Worm (Caenorhabditis elegans): ENCODE measurements around the gene F13E9.9.

F13E9.9 gene

DNA sequence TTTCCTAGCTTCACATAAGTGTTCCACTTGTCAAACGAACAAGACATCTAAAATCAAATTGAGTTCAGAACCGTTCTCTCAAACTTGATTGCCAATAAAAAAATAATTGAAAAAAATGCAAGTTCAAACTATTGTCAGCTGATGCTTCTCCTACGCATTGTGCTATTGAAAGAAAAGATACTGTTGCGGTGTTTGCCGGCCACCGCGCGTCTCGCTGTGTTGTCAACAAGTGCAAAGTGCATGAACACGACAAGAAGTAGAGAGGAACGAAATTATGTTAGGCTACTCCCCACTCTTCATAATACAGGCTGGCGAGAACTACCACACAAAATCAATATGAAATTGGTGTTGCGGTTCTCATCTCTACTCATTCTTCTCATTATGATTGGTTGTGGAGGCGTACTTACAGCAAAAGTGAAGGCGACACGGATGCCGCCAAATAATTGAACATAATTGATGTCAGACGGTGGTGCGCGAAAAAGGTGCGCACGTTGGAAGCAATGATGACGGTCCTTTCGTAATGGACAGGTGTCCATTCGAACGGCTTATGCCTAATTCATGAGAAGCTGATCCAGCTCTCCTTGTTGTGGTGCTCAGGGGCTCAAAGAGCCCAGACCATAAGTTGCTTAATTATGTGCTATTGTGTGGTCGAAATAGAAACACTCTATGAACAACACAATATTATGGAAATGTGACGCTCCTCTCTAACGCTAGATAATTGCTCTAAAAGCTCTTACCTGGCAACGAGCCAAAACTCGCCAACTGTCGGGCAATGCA is 31.4 kb downstream of the F13E9.9 start (continued):
- TF ChIP-seq rpc-1 (optimal IDR thresholded peaks at IDR 0.05) (no peak), rpc-1 (tag; optimal IDR thresholded peaks at IDR 0.05) (no peak), C17E4.6 (GFP tag; IDR thresholded peaks at IDR 0.05) (no peak), ceh-58 (GFP tag; IDR thresholded peaks at IDR 0.05) (no peak)

DNA sequence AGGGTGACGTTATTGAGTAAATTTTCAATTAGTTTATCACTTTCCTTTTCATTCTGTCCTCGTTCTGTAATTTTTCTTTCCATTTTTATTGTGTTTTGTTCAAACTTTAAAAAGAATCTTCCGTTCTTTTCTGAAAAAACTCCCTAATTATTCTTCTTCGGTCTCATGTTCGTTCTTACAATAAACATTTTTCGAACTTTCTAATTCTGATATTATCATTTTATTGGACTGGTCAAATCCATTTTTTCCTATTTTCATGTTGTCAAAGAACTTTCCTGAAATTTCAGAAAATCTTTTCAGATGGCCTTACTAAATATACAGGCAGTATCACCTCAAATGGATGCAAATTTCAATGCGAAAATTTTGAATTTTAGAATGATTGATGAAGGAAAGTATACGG is 35.0 kb downstream of the F13E9.9 start, which contains the start of gene nish-1:
Gene nish-1, plus strand, starts transcription at position 301 of the 400 bp plus-strand sequence.
- TF ChIP-seq K11D2.4 (GFP tag; IDR thresholded peaks at IDR 0.05) (no peak), C06A6.2 (GFP tag; conservative IDR thresholded peaks at IDR 0.05) (no peak), ceh-40 (GFP tag; IDR thresholded peaks at IDR 0.05) (no peak), ztf-3 (GFP tag; optimal IDR thresholded peaks at IDR 0.05) (no peak), attf-3 (GFP tag; conservative IDR thresholded peaks at IDR 0.05) (no peak)

DNA sequence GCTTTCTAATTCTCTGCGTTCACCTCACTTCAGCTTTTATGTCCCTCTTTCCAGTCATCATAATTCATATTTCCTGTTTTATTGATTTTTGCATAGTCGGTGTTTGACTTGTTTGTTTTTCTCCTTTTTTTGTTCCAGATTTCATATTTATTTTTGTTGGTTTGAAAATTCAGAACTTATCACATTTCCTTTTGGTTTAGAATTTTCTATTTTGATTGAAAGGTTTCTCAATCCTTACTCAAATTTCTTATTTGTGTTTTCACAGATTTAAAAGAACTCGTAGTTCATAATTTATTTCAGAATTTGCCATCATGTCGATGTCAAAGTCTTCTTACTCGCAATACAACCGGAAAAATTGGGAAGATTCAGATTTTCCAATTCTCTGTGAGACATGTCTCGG is 37.9 kb downstream of the F13E9.9 start, which contains the start of gene rbm-22:
Gene rbm-22, plus strand, starts transcription at position 301 of the 400 bp plus-strand sequence.
- TF ChIP-seq hrde-1 (tag; optimal IDR thresholded peaks at IDR 0.05; ENCODE audit: borderline replicate concordance) (no peak), nhr-80 (tag; optimal IDR thresholded peaks at IDR 0.05) (no peak), Y67H2A.10 (GFP tag; conservative IDR thresholded peaks at IDR 0.05) (no peak), him-1 (tag; optimal IDR thresholded peaks at IDR 0.05) (no peak), egl-18 (GFP tag; IDR thresholded peaks at IDR 0.05) (no peak)

DNA sequence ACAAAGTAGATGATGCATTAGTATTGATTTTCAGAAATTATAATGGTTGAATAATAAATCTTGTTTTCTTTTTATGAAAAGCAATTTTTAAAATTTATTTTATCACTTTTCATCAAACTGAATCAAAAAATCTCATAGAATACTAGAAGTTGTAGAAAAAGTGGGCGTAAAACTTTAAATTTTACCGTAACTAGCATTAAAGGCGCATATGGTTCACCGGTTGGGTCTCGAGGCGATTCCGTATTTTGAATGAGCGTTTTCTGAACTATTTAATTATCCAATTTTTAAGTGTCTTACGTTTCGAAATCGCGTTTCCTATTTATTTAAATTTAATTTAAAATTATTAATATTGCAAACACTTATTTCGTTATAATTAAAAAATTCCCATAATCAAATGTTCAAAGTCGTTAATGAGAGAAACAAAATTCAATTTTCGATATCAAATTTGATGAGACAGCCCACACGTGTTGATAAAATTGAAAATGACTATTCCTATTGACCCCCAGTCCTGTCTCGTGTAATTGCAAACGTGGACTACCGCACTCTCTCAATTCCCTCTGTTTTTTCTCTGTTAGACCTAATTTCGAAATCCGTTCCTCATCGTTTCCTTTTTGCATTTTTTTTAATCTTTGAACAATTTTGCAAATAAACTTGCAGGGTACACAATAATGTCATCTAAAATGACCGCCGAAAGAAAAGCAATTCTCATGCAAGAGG is 40.5 kb downstream of the F13E9.9 start, which contains the start of the genes T11G6.2 and hars-1:
Gene T11G6.2, minus strand, starts transcription at position 197 of the 717 bp plus-strand sequence.
Gene hars-1, plus strand, starts transcription at position 658 of the 717 bp plus-strand sequence.
- TF ChIP-seq lir-1 (GFP tag; conservative IDR thresholded peaks at IDR 0.05) = no peak
- no peak for TF ChIP-seq egrh-3 (GFP tag; IDR thresholded peaks at IDR 0.05)
- peak; percentile 67; the same call in 1 of the 2 replicates for TF ChIP-seq cebp-1 (GFP tag; IDR thresholded peaks at IDR 0.05)
- peak; percentile 85 for TF ChIP-seq cebp-1 (tag; optimal IDR thresholded peaks at IDR 0.05)
- peak; percentile 99 for TF ChIP-seq madf-6 (GFP tag; IDR thresholded peaks at IDR 0.05)
- no peak for TF ChIP-seq lin-26 (GFP tag; IDR thresholded peaks at IDR 0.05)
- TF ChIP-seq Y53G8AR.9 (GFP tag; conservative IDR thresholded peaks at IDR 0.05) = no peak
- TF ChIP-seq D2030.7 (GFP tag; IDR thresholded peaks at IDR 0.05) = no peak
- TF ChIP-seq ceh-91 (GFP tag; IDR thresholded peaks at IDR 0.05) = peak; percentile 53; the same call in 1 of the 2 replicates
- TF ChIP-seq ztf-6 (GFP tag; IDR thresholded peaks at IDR 0.05) = no peak
- no peak for TF ChIP-seq aptf-3 (GFP tag; IDR thresholded peaks at IDR 0.05)
- TF ChIP-seq let-607 (tag; optimal IDR thresholded peaks at IDR 0.05) = peak; percentile 35 to 78
- no peak for TF ChIP-seq repo-1 (tag; optimal IDR thresholded peaks at IDR 0.05)
- TF ChIP-seq F33H1.4 (GFP tag; IDR thresholded peaks at IDR 0.05) = peak; percentile 89
- peak; percentile 69 for TF ChIP-seq attf-5 (GFP tag; optimal IDR thresholded peaks at IDR 0.05)
- TF ChIP-seq gei-17 (GFP tag; optimal IDR thresholded peaks at IDR 0.05) = no peak
- TF ChIP-seq ztf-25 (GFP tag; IDR thresholded peaks at IDR 0.05) = no peak
- TF ChIP-seq madf-10 (tag; optimal IDR thresholded peaks at IDR 0.05) = no peak
- peak; percentile 49 for TF ChIP-seq efl-1 (GFP tag; optimal IDR thresholded peaks at IDR 0.05)
- no peak for TF ChIP-seq hlh-26 (GFP tag; conservative IDR thresholded peaks at IDR 0.05)
- TF ChIP-seq ccch-3 (GFP tag; optimal IDR thresholded peaks at IDR 0.05) = no peak
- no peak for TF ChIP-seq snpc-3.4 (tag; optimal IDR thresholded peaks at IDR 0.05)
- TF ChIP-seq B0336.3 (GFP tag; IDR thresholded peaks at IDR 0.05) = no peak
- peak; percentile 86 for TF ChIP-seq nhr-80 (tag; optimal IDR thresholded peaks at IDR 0.05)
- TF ChIP-seq ceh-58 (GFP tag; IDR thresholded peaks at IDR 0.05) = no peak
- TF ChIP-seq him-1 (tag; optimal IDR thresholded peaks at IDR 0.05) = no peak
- no peak for TF ChIP-seq atf-7 (tag; optimal IDR thresholded peaks at IDR 0.05)
- no peak for TF ChIP-seq nhr-179 (tag; optimal IDR thresholded peaks at IDR 0.05)
- no peak for TF ChIP-seq aptf-2 (GFP tag; conservative IDR thresholded peaks at IDR 0.05)
- TF ChIP-seq F37B4.10 (GFP tag; IDR thresholded peaks at IDR 0.05) = no peak
- peak; percentile 87 for TF ChIP-seq lsl-1 (GFP tag; optimal IDR thresholded peaks at IDR 0.05)
